Fruit fly (Drosophila melanogaster) whole organism, embryonic: ENCODE data around the gene zetaCOP.

Experiments used
- CG11398 ChIP-seq: fragments of 200-800 bp; sonication (Bioruptor generic); optimal IDR thresholded peaks from 2 replicates; lab custom pipeline; 2016; ENCODE audit warnings: missing biosample characterization, missing genetic modification characterization
- CG11504 ChIP-seq: fragments of 200-800 bp; sonication (Bioruptor generic); optimal IDR thresholded peaks from 3 replicates; lab custom pipeline; 2019; ENCODE audit warnings: missing biosample characterization, mild to moderate bottlenecking, missing genetic modification characterization, moderate library complexity
- CG13123 ChIP-seq: fragments of 200-800 bp; sonication (Bioruptor generic); optimal IDR thresholded peaks from 2 replicates; lab custom pipeline; 2016; ENCODE audit warnings: missing biosample characterization, missing genetic modification characterization
- CG13296 ChIP-seq: fragments of 200-800 bp; sonication (Bioruptor generic); optimal IDR thresholded peaks from 3 replicates; lab custom pipeline; 2018; ENCODE audit warnings: missing biosample characterization, mild to moderate bottlenecking, missing genetic modification characterization
- CG14014 ChIP-seq: fragments of 200-800 bp; sonication (Bioruptor generic); IDR thresholded peaks from 2 replicates; pipeline ENCODE4 v1.3.6; 2022; ENCODE audit warnings: missing biosample characterization, missing genetic modification characterization
- CG2875 ChIP-seq: fragments of 200-800 bp; sonication (Bioruptor generic); optimal IDR thresholded peaks from 2 replicates; lab custom pipeline; 2017; ENCODE audit warnings: missing biosample characterization, mild to moderate bottlenecking, missing genetic modification characterization, missing genetic modification reagents
- CG3281 ChIP-seq: fragments of 200-800 bp; sonication (Bioruptor generic); optimal IDR thresholded peaks from 3 replicates; lab custom pipeline; 2017; ENCODE audit warnings: missing biosample characterization, mild to moderate bottlenecking, missing genetic modification characterization
- CG34376 ChIP-seq: fragments of 200-800 bp; sonication (Bioruptor generic); optimal IDR thresholded peaks from 2 replicates; lab custom pipeline; 2018; ENCODE audit warnings: missing biosample characterization, mild to moderate bottlenecking, missing genetic modification characterization
- CG34422 ChIP-seq: fragments of 200-800 bp; sonication (Bioruptor generic); IDR thresholded peaks from 3 replicates; pipeline ENCODE4 v1.3.6; 2022; ENCODE audit warnings: missing biosample characterization, missing genetic modification characterization
- CG3726 ChIP-seq: fragments of 200-800 bp; sonication (Bioruptor generic); IDR thresholded peaks from 3 replicates; pipeline ENCODE4, ENCODE4 v1.3.6; 2022; ENCODE audit warnings: missing biosample characterization, missing genetic modification characterization
- CG42726 ChIP-seq: fragments of 200-800 bp; sonication (Bioruptor generic); IDR thresholded peaks from 2 replicates; pipeline ENCODE4 v1.3.6; 2022; ENCODE audit warnings: missing biosample characterization, missing genetic modification characterization; ENCODE audit not compliant: partially characterized antibody
- CG4360 ChIP-seq: fragments of 200-800 bp; sonication (Bioruptor generic); IDR thresholded peaks from 2 replicates; pipeline ENCODE4 v1.3.6; 2022; ENCODE audit warnings: missing biosample characterization, missing genetic modification characterization
- CG4617 ChIP-seq: fragments of 200-800 bp; sonication (Bioruptor generic); optimal IDR thresholded peaks from 3 replicates; lab custom pipeline; 2016; ENCODE audit warnings: missing biosample characterization, missing genetic modification characterization, borderline replicate concordance
- CG6791 ChIP-seq: fragments of 200-800 bp; sonication (Bioruptor generic); IDR thresholded peaks from 3 replicates; pipeline ENCODE4 v1.3.6; 2022; ENCODE audit warnings: missing biosample characterization, missing genetic modification characterization; ENCODE audit not compliant: partially characterized antibody
- CG7963 ChIP-seq: fragments of 200-800 bp; sonication (Bioruptor generic); IDR thresholded peaks from 3 replicates; pipeline ENCODE4 v1.3.6; 2022; ENCODE audit warnings: missing biosample characterization, missing genetic modification characterization; ENCODE audit not compliant: partially characterized antibody
- CG9609 ChIP-seq: fragments of 200-800 bp; sonication (Bioruptor generic); optimal IDR thresholded peaks from 3 replicates; lab custom pipeline; 2016; ENCODE audit warnings: missing biosample characterization, missing genetic modification characterization
- CG9797 ChIP-seq: fragments of 200-800 bp; sonication (Bioruptor generic); optimal IDR thresholded peaks from 3 replicates; lab custom pipeline; 2018; ENCODE audit warnings: missing biosample characterization, mild to moderate bottlenecking, missing genetic modification characterization
- CG9876 ChIP-seq: fragments of 200-800 bp; sonication (Bioruptor generic); optimal IDR thresholded peaks from 2 replicates; lab custom pipeline; 2016; ENCODE audit warnings: missing biosample characterization, missing genetic modification characterization
- D19A ChIP-seq: fragments of 200-800 bp; optimal IDR thresholded peaks from 3 replicates; lab custom pipeline; 2019; ENCODE audit warnings: missing biosample characterization, mild to moderate bottlenecking, missing genetic modification characterization, moderate library complexity
- Dek ChIP-seq: fragments of 200-800 bp; sonication (Bioruptor generic); optimal IDR thresholded peaks from 3 replicates; lab custom pipeline; 2019; ENCODE audit warnings: missing biosample characterization, mild to moderate bottlenecking, missing genetic modification characterization, moderate library complexity
- Dfd ChIP-seq, 2 experiments: fragments of >200 bp; optimal IDR thresholded peaks; 2 replicates each; lab custom pipeline; 2017; ENCODE audit warnings: missing biosample characterization in 2 of 2, missing genetic modification characterization in 2 of 2
- H2.0 ChIP-seq: fragments of 200-800 bp; sonication (Bioruptor generic); IDR thresholded peaks from 2 replicates; pipeline ENCODE4 v1.3.6; 2022; ENCODE audit warnings: missing biosample characterization, missing genetic modification characterization
- HLH3B ChIP-seq: fragments of 200-800 bp; sonication (Bioruptor generic); IDR thresholded peaks from 2 replicates; pipeline ENCODE4 v1.3.6; 2022; ENCODE audit warnings: missing biosample characterization, missing genetic modification characterization
- Hmr ChIP-seq: fragments of 200-800 bp; sonication (Bioruptor generic); optimal IDR thresholded peaks from 3 replicates; lab custom pipeline; 2017; ENCODE audit warnings: mild to moderate bottlenecking, missing biosample characterization, missing genetic modification reagents, missing genetic modification characterization
- Hr3 ChIP-seq: fragments of 200-800 bp; sonication (Bioruptor generic); optimal IDR thresholded peaks from 3 replicates; lab custom pipeline; 2016; ENCODE audit warnings: missing biosample characterization, missing genetic modification characterization
- Meics ChIP-seq: fragments of 200-800 bp; sonication (Bioruptor generic); optimal IDR thresholded peaks from 2 replicates; lab custom pipeline; 2017; ENCODE audit warnings: missing biosample characterization, mild to moderate bottlenecking, missing genetic modification characterization
- Mrtf ChIP-seq: fragments of 200-800 bp; sonication (Bioruptor generic); IDR thresholded peaks from 3 replicates; pipeline ENCODE4 v1.3.6; 2022; ENCODE audit warnings: missing biosample characterization, missing genetic modification characterization
- Myb ChIP-seq: fragments of 200-800 bp; sonication (Bioruptor generic); optimal IDR thresholded peaks from 2 replicates; lab custom pipeline; 2016; ENCODE audit warnings: missing biosample characterization, missing genetic modification characterization
- NC2α ChIP-seq: fragments of 200-800 bp; sonication (Bioruptor generic); optimal IDR thresholded peaks from 2 replicates; lab custom pipeline; 2016; ENCODE audit warnings: missing biosample characterization, missing genetic modification characterization
- Neu2 ChIP-seq: fragments of 200-800 bp; sonication (Bioruptor generic); optimal IDR thresholded peaks from 3 replicates; lab custom pipeline; 2016; ENCODE audit warnings: missing biosample characterization, missing genetic modification characterization, borderline replicate concordance
- Usf ChIP-seq: fragments of 200-800 bp; sonication (Bioruptor generic); optimal IDR thresholded peaks from 2 replicates; lab custom pipeline; 2017; ENCODE audit warnings: missing genotype, missing biosample characterization, missing genetic modification characterization
- ab ChIP-seq: fragments of 200-800 bp; sonication (Bioruptor generic); optimal IDR thresholded peaks from 2 replicates; lab custom pipeline; 2016; ENCODE audit warnings: missing biosample characterization, missing genetic modification characterization
- bigmax ChIP-seq: fragments of 200-800 bp; sonication (Bioruptor generic); optimal IDR thresholded peaks from 2 replicates; lab custom pipeline; 2018; ENCODE audit warnings: missing biosample characterization, mild to moderate bottlenecking, missing genetic modification characterization
- chm ChIP-seq: fragments of 200-800 bp; sonication (Bioruptor generic); IDR thresholded peaks from 2 replicates; pipeline ENCODE4 v1.3.6; 2022; ENCODE audit warnings: missing biosample characterization, missing genetic modification characterization
- exex ChIP-seq: fragments of 200-800 bp; sonication (Bioruptor generic); optimal IDR thresholded peaks from 4 replicates; lab custom pipeline; 2018; ENCODE audit warnings: missing biosample characterization, mild to moderate bottlenecking, missing genetic modification characterization, moderate library complexity
- grn ChIP-seq: fragments of 200-800 bp; sonication (Bioruptor generic); optimal IDR thresholded peaks from 3 replicates; lab custom pipeline; 2017; ENCODE audit warnings: missing biosample characterization, missing genetic modification characterization
- gsb ChIP-seq: fragments of 200-800 bp; sonication (Bioruptor generic); IDR thresholded peaks from 2 replicates; pipeline ENCODE4 v1.3.6; 2022; ENCODE audit warnings: missing biosample characterization, missing genetic modification characterization
- mam ChIP-seq: fragments of 200-800 bp; sonication (Bioruptor generic); optimal IDR thresholded peaks from 3 replicates; lab custom pipeline; 2016; ENCODE audit warnings: missing biosample characterization, missing genetic modification characterization
- otp ChIP-seq: fragments of 200-800 bp; sonication (Bioruptor generic); IDR thresholded peaks from 3 replicates; pipeline ENCODE4, ENCODE4 v1.3.6; 2022; ENCODE audit warnings: missing biosample characterization, missing genetic modification characterization
- prd ChIP-seq, 3 experiments: fragments of >200 bp in 2 of 3; fragments of 200-800 bp in 1 of 3; sonication (Bioruptor generic) in 1 of 3; optimal IDR thresholded peaks in 2 of 3; IDR thresholded peaks in 1 of 3; 2 replicates in 2 of 3; 3 replicates in 1 of 3; pipeline versions ENCODE4 v1.3.6 to Lab custom; 2017 to 2022; ENCODE audit warnings: missing biosample characterization in 1 of 3, missing genetic modification characterization in 1 of 3
- sima ChIP-seq: fragments of 200-800 bp; sonication (Bioruptor generic); optimal IDR thresholded peaks from 2 replicates; lab custom pipeline; 2016; ENCODE audit warnings: missing biosample characterization, missing genetic modification characterization
- sug ChIP-seq: fragments of 200-800 bp; optimal IDR thresholded peaks from 2 replicates; lab custom pipeline; 2019; ENCODE audit warnings: missing biosample characterization, mild to moderate bottlenecking, missing genetic modification characterization, moderate library complexity
- tgo ChIP-seq: fragments of 200-800 bp; sonication (Bioruptor generic); IDR thresholded peaks from 3 replicates; pipeline ENCODE4 v1.3.6; 2022; ENCODE audit warnings: missing biosample characterization, missing genetic modification characterization
- unc-4 ChIP-seq: fragments of 200-800 bp; sonication (Bioruptor generic); IDR thresholded peaks from 2 replicates; pipeline ENCODE4 v1.3.6; 2022; ENCODE audit warnings: missing biosample characterization, missing genetic modification characterization; ENCODE audit not compliant: partially characterized antibody
- wdn ChIP-seq: fragments of 200-800 bp; sonication (Bioruptor generic); IDR thresholded peaks from 2 replicates; pipeline ENCODE4 v1.3.6; 2022; ENCODE audit warnings: missing biosample characterization, missing genetic modification characterization

The zetaCOP gene

DNA sequence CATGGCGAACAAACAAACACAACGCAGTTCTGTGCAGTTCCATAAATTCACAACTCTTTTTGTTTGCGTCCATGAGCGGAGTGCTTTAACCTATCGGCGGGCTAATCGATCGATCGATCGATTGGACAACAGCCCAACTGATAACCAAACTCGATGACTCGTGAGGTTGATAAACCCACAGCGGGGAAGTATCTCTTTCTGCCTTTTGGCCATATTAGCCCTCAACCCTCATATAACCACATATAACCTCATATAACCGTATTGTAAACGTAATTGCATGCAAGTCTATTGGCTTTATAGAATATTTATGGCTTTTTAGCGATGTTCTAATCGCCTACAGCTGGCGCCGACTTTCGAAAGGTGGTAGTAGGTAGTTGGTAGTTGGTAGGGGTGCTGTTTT, 9.0 kb upstream of the zetaCOP start:
- TF ChIP-seq prd (optimal IDR thresholded peaks at IDR 0.05; lab: Kevin White, UChicago) (no peak), prd (GFP tag; IDR thresholded peaks at IDR 0.05; lab: Robert Waterston, UW) (no peak), grn (GFP tag; lab: Kevin White, UChicago) (peak; percentile 17), HLH3B (GFP tag; lab: Robert Waterston, UW) (no peak), Dek (tag; lab: Kevin White, UChicago) (no peak), tgo (GFP tag; lab: Robert Waterston, UW) (no peak), ab (GFP tag; lab: Kevin White, UChicago) (no peak), mam (no peak), sug (tag; lab: Kevin White, UChicago) (peak; percentile 37)

DNA sequence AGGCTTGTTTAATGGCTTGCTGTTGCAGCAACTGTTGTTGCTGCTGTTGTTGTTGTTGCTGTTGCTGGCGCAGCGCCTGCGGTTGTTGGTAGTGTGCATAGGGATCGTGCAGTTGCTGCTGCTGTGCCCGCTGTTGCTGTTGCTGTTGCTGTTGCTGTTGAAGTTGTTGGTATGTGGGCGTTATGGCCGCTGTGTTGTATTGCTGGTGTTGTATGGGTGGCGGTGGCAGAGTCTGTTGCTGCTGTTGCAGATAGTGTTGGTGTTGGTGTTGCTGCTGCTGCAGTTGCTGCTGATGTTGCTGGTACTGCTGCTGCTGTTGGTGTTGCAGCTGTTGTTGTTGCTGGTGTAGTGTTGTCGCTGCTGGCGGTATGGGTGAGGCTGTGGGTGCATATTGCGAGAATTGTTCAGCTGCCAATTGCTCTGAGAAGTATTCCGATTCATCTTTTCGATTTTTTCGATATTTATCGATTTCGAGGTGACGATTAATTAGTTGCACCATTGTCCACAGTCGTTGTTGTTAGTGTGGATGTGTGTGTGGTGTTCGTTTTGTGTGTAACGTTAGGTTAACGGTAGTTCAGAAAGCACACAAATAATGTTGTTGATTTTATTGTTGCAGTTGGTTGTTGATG, 6.3 kb upstream of the zetaCOP start:
- peak; percentile 58 for TF ChIP-seq CG11504
- no peak for TF ChIP-seq CG7963 (GFP tag; lab: Robert Waterston, UW)
- peak in 1 of 2 experiments; percentile 79 for TF ChIP-seq Dfd (GFP tag; optimal IDR thresholded peaks at IDR 0.05; lab: Kevin White, UChicago)
- TF ChIP-seq CG4360: peak; percentile 32; the same call in 1 of the 2 replicates
- TF ChIP-seq Neu2 (GFP tag; lab: Kevin White, UChicago): peak; percentile 88
- no peak for TF ChIP-seq CG13123 (GFP tag; lab: Kevin White, UChicago)
- TF ChIP-seq Hmr: no peak

DNA sequence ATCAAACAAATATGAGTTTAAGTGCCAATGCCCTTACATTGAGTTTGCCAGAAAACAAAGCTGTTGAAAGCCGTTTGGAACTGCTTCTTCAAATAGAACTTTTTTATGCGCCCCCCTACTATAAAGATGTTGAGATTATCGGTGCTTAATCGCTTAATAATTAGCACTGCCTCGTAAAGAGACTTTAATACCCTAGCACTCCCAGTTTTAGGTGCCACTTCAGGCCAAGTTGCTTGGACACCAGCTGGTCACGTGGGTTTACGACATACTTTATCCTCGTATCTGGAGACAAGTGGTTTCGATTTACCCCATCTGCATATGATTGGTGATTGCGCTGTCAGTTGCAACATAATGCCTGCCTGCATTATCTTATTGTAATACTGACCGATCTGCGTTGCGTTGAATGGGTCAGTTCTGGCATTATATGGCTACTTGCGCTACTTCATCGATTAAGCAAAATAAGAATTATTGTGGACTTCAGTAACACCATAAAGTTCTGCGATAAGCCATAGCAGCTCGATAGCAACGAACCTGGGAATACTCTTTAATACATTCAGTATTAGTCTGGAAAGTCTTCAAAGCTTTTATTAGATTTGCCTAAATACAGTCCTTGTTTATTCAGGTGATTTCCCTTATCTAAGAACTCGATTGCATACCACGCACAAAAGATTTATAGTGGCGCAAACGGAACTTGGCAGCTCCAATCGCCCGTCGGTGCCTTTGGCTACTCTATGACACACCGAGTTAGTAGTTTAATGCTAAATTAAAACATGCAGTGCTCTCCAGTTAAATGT, 2.3 kb downstream of the zetaCOP start:
- TF ChIP-seq CG3726 (GFP tag; lab: Robert Waterston, UW) (no peak), sima (no peak), grn (GFP tag; lab: Kevin White, UChicago) (peak; percentile 15), CG34376 (peak; percentile 9), sug (tag; lab: Kevin White, UChicago) (peak; percentile 5), CG13296 (GFP tag; lab: Kevin White, UChicago) (no peak), CG4617 (GFP tag; lab: Kevin White, UChicago) (no peak), CG6791 (GFP tag; lab: Robert Waterston, UW) (no peak), NC2α (GFP tag; lab: Kevin White, UChicago) (no peak), exex (tag; lab: Kevin White, UChicago) (peak; percentile 93), Hr3 (no peak), Myb (GFP tag; lab: Kevin White, UChicago) (no peak), D19A (tag; lab: Kevin White, UChicago) (peak; percentile 67), H2.0 (GFP tag; lab: Robert Waterston, UW) (no peak), unc-4 (GFP tag; lab: Robert Waterston, UW) (no peak), CG2875 (no peak), CG34422 (GFP tag; lab: Robert Waterston, UW) (no peak), bigmax (GFP tag; lab: Kevin White, UChicago) (no peak), Dek (tag; lab: Kevin White, UChicago) (no peak), wdn (GFP tag; lab: Robert Waterston, UW) (no peak), gsb (no peak)

DNA sequence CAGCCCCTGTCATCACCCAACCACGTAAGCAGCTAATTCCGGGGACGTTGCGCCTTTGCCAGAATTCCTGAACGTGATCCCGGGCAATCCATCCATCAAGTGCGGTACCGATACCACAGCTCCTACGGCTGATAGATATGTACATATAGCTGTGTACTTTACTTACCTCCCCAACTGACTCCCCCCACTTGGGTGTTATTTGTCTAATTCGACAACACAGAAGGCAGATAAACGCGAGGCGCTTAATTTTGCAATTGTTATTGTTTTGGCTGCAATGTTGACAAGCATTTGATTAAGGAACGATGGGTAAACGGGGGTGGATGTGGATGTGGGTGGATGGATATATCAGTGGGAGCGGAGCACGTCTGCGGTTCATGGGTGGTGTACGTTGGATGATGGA, 3.2 kb downstream of the zetaCOP start:
- 0 out of 3 replicates have a peak, but pooled peaks have one; percentile 35 for TF ChIP-seq otp (GFP tag; lab: Robert Waterston, UW)
- peak; percentile 8 for TF ChIP-seq Meics (GFP tag; lab: Kevin White, UChicago)
- no peak for TF ChIP-seq Usf (GFP tag; lab: Kevin White, UChicago)
- peak; percentile 7 for TF ChIP-seq CG3281 (GFP tag; lab: Kevin White, UChicago)
- peak; percentile 23; the same call in 1 of the 2 replicates for TF ChIP-seq CG14014 (GFP tag; lab: Robert Waterston, UW)
- TF ChIP-seq Mrtf (GFP tag; lab: Robert Waterston, UW): 0 out of 3 replicates have a peak, but pooled peaks have one; percentile 13
- TF ChIP-seq CG9609 (GFP tag; lab: Kevin White, UChicago): no peak
- TF ChIP-seq chm (GFP tag; lab: Robert Waterston, UW): 0 out of 2 replicates have a peak, but pooled peaks have one; percentile 54
- no peak for TF ChIP-seq CG9876 (GFP tag; lab: Kevin White, UChicago)
- TF ChIP-seq CG11398 (GFP tag; lab: Kevin White, UChicago): no peak
- no peak for TF ChIP-seq CG9797 (GFP tag; lab: Kevin White, UChicago)
- TF ChIP-seq CG42726 (GFP tag; lab: Robert Waterston, UW): no peak
